Fruit fly (Drosophila melanogaster) whole organism, embryonic: ENCODE results near the gene Neu2.

Source experiments
- Asciz ChIP-seq: fragments of 200-800 bp; sonication (Bioruptor generic); optimal IDR thresholded peaks from 2 replicates; lab custom pipeline; 2017; ENCODE audit warnings: missing biosample characterization, mild to moderate bottlenecking, missing genetic modification characterization, missing genetic modification reagents
- BEAF-32 ChIP-seq: fragments of 200-800 bp; sonication (Bioruptor generic); optimal IDR thresholded peaks from 3 replicates; lab custom pipeline; 2017; ENCODE audit warnings: missing biosample characterization, missing genetic modification characterization, mild to moderate bottlenecking, moderate library complexity, missing genetic modification reagents
- CG10321 ChIP-seq: fragments of 200-800 bp; sonication (Bioruptor generic); IDR thresholded peaks from 2 replicates; pipeline ENCODE4 v1.3.6; 2022; ENCODE audit warnings: missing biosample characterization, missing genetic modification characterization
- CG11696 ChIP-seq: fragments of 200-800 bp; sonication (Bioruptor generic); IDR thresholded peaks from 2 replicates; pipeline ENCODE4 v1.3.6; 2022; ENCODE audit warnings: missing biosample characterization, missing genetic modification characterization
- CG1233 ChIP-seq: fragments of 200-800 bp; sonication (Bioruptor generic); optimal IDR thresholded peaks from 4 replicates; lab custom pipeline; 2018; ENCODE audit warnings: missing biosample characterization, mild to moderate bottlenecking, missing genetic modification characterization
- CG14965 ChIP-seq: fragments of 200-800 bp; sonication (Bioruptor generic); optimal IDR thresholded peaks from 2 replicates; lab custom pipeline; 2016; ENCODE audit warnings: missing biosample characterization, missing genetic modification characterization, borderline replicate concordance
- CG17912 ChIP-seq: fragments of 200-800 bp; sonication (Bioruptor generic); optimal IDR thresholded peaks from 2 replicates; lab custom pipeline; 2018; ENCODE audit warnings: missing biosample characterization, mild to moderate bottlenecking, missing genetic modification characterization
- CG18262 ChIP-seq: fragments of 200-800 bp; optimal IDR thresholded peaks from 3 replicates; lab custom pipeline; 2019; ENCODE audit warnings: missing biosample characterization, mild to moderate bottlenecking, missing genetic modification characterization, moderate library complexity
- CG31388 ChIP-seq: fragments of 200-800 bp; sonication (Bioruptor generic); optimal IDR thresholded peaks from 2 replicates; lab custom pipeline; 2016; ENCODE audit warnings: missing biosample characterization, missing genetic modification characterization
- CG32532 ChIP-seq: fragments of 200-800 bp; sonication (Bioruptor generic); IDR thresholded peaks from 2 replicates; pipeline ENCODE4 v1.3.6; 2022; ENCODE audit warnings: missing biosample characterization, missing genetic modification characterization
- CG3995 ChIP-seq: fragments of 200-800 bp; sonication (Bioruptor generic); optimal IDR thresholded peaks from 3 replicates; lab custom pipeline; 2016; ENCODE audit warnings: missing biosample characterization, missing genetic modification characterization
- CG5245 ChIP-seq: fragments of 200-800 bp; sonication (Bioruptor generic); optimal IDR thresholded peaks from 3 replicates; lab custom pipeline; 2016; ENCODE audit warnings: missing biosample characterization, missing genetic modification characterization
- CG6689 ChIP-seq: fragments of 200-800 bp; sonication (Bioruptor generic); IDR thresholded peaks from 2 replicates; pipeline ENCODE4 v1.3.6; 2022; ENCODE audit warnings: missing biosample characterization, missing genetic modification characterization
- CG7271 ChIP-seq: fragments of 200-800 bp; sonication (Bioruptor generic); optimal IDR thresholded peaks from 2 replicates; lab custom pipeline; 2018; ENCODE audit warnings: missing biosample characterization, mild to moderate bottlenecking, missing genetic modification characterization, moderate library complexity
- CG7839 ChIP-seq: fragments of 200-800 bp; sonication (Bioruptor generic); optimal IDR thresholded peaks from 3 replicates; lab custom pipeline; 2018; ENCODE audit warnings: missing biosample characterization, mild to moderate bottlenecking, missing genetic modification characterization, moderate library complexity
- CkIIα-i1 ChIP-seq: fragments of 200-800 bp; sonication (Bioruptor generic); IDR thresholded peaks from 2 replicates; pipeline ENCODE4 v1.3.6; 2022; ENCODE audit warnings: missing biosample characterization, missing genetic modification characterization
- D19A ChIP-seq: fragments of 200-800 bp; optimal IDR thresholded peaks from 3 replicates; lab custom pipeline; 2019; ENCODE audit warnings: missing biosample characterization, mild to moderate bottlenecking, missing genetic modification characterization, moderate library complexity
- Dbx ChIP-seq: fragments of 200-800 bp; sonication (Bioruptor generic); IDR thresholded peaks from 3 replicates; pipeline ENCODE4 v1.3.6; 2022; ENCODE audit warnings: missing biosample characterization, missing genetic modification characterization
- Dref ChIP-seq: fragments of 200-800 bp; sonication (Bioruptor generic); IDR thresholded peaks from 2 replicates; pipeline ENCODE4 v1.3.6; 2022; ENCODE audit warnings: missing biosample characterization, missing genetic modification characterization
- Ets65A ChIP-seq: fragments of 200-800 bp; sonication (Bioruptor generic); peaks from one replicate; lab custom pipeline; 2016; ENCODE audit warnings: missing biosample characterization, missing genetic modification characterization
- H15 ChIP-seq: fragments of 200-800 bp; sonication (Bioruptor generic); IDR thresholded peaks from 3 replicates; pipeline ENCODE4 v1.3.6; 2022; ENCODE audit warnings: missing biosample characterization, missing genetic modification characterization
- HLH3B ChIP-seq: fragments of 200-800 bp; sonication (Bioruptor generic); IDR thresholded peaks from 2 replicates; pipeline ENCODE4 v1.3.6; 2022; ENCODE audit warnings: missing biosample characterization, missing genetic modification characterization
- HLH54F ChIP-seq: fragments of 200-800 bp; sonication (Bioruptor generic); optimal IDR thresholded peaks from 3 replicates; lab custom pipeline; 2016; ENCODE audit warnings: missing biosample characterization, missing genetic modification characterization
- Hmx ChIP-seq: fragments of 200-800 bp; sonication (Bioruptor generic); optimal IDR thresholded peaks from 2 replicates; lab custom pipeline; 2016; ENCODE audit warnings: missing biosample characterization, missing genetic modification characterization
- Hsf ChIP-seq: fragments of 200-800 bp; sonication (Bioruptor generic); optimal IDR thresholded peaks from 3 replicates; lab custom pipeline; 2016; ENCODE audit warnings: missing biosample characterization, missing genetic modification characterization
- MBD-R2 ChIP-seq: fragments of 200-800 bp; sonication (Bioruptor generic); IDR thresholded peaks from 2 replicates; pipeline ENCODE4 v1.3.6; 2022; ENCODE audit warnings: missing biosample characterization, missing genetic modification characterization
- Mrtf ChIP-seq: fragments of 200-800 bp; sonication (Bioruptor generic); IDR thresholded peaks from 3 replicates; pipeline ENCODE4 v1.3.6; 2022; ENCODE audit warnings: missing biosample characterization, missing genetic modification characterization
- Ptx1 ChIP-seq: fragments of 200-800 bp; sonication (Bioruptor generic); IDR thresholded peaks from 2 replicates; pipeline ENCODE4 v1.3.6; 2022; ENCODE audit warnings: missing biosample characterization, missing genetic modification characterization
- Scr ChIP-seq: fragments of 200-800 bp; sonication (Bioruptor generic); IDR thresholded peaks from 2 replicates; pipeline ENCODE4 v1.3.6; 2022; ENCODE audit warnings: missing biosample characterization, missing genetic modification characterization; ENCODE audit not compliant: partially characterized antibody
- Spps ChIP-seq: fragments of 200-800 bp; sonication (Bioruptor generic); optimal IDR thresholded peaks from 2 replicates; lab custom pipeline; 2018; ENCODE audit warnings: missing biosample characterization, mild to moderate bottlenecking, missing genetic modification characterization
- YL-1 ChIP-seq: fragments of 200-800 bp; sonication (Bioruptor generic); optimal IDR thresholded peaks from 3 replicates; lab custom pipeline; 2017; ENCODE audit warnings: missing biosample characterization, mild to moderate bottlenecking, missing genetic modification characterization
- ac ChIP-seq: fragments of 200-800 bp; sonication (Bioruptor generic); optimal IDR thresholded peaks from 3 replicates; lab custom pipeline; 2017; ENCODE audit warnings: missing biosample characterization, mild to moderate bottlenecking, missing genetic modification characterization
- ap ChIP-seq: fragments of 200-800 bp; sonication (Bioruptor generic); IDR thresholded peaks from 2 replicates; pipeline ENCODE4 v1.3.6; 2022; ENCODE audit warnings: missing biosample characterization, missing genetic modification characterization
- ash1 ChIP-seq: fragments of 200-800 bp; sonication (Bioruptor generic); optimal IDR thresholded peaks from 2 replicates; lab custom pipeline; 2018; ENCODE audit warnings: missing biosample characterization, mild to moderate bottlenecking, missing genetic modification characterization
- az2 ChIP-seq: fragments of 200-800 bp; sonication (Bioruptor generic); optimal IDR thresholded peaks from 3 replicates; lab custom pipeline; 2016; ENCODE audit warnings: missing biosample characterization, missing genetic modification characterization
- cwo ChIP-seq: fragments of 200-800 bp; sonication (Bioruptor generic); optimal IDR thresholded peaks from 3 replicates; lab custom pipeline; 2017; ENCODE audit warnings: missing biosample characterization, missing genetic modification characterization, mild to moderate bottlenecking, moderate library complexity, missing genetic modification reagents
- da ChIP-seq: fragments of 200-800 bp; sonication (Bioruptor generic); optimal IDR thresholded peaks from 2 replicates; lab custom pipeline; 2016; ENCODE audit warnings: missing biosample characterization, missing genetic modification characterization
- dm ChIP-seq: fragments of 200-800 bp; sonication (Bioruptor generic); optimal IDR thresholded peaks from 3 replicates; lab custom pipeline; 2016; ENCODE audit warnings: missing biosample characterization, missing genetic modification characterization
- gt ChIP-seq: fragments of 200-800 bp; sonication (Bioruptor generic); IDR thresholded peaks from 2 replicates; pipeline ENCODE4 v1.3.6; 2022; ENCODE audit warnings: missing biosample characterization, missing genetic modification characterization
- knrl ChIP-seq: fragments of 200-800 bp; sonication (Bioruptor generic); IDR thresholded peaks from 3 replicates; pipeline ENCODE4 v1.3.6; 2022; ENCODE audit warnings: missing biosample characterization, missing genetic modification characterization; ENCODE audit not compliant: partially characterized antibody
- mirr ChIP-seq: fragments of 200-800 bp; sonication (Bioruptor generic); optimal IDR thresholded peaks from 3 replicates; lab custom pipeline; 2018; ENCODE audit warnings: missing biosample characterization, mild to moderate bottlenecking, missing genetic modification characterization
- nom ChIP-seq: fragments of 200-800 bp; sonication (Bioruptor generic); optimal IDR thresholded peaks from 2 replicates; lab custom pipeline; 2017; ENCODE audit warnings: missing biosample characterization, missing genetic modification characterization, mild to moderate bottlenecking, moderate library complexity, missing genetic modification reagents
- pnt ChIP-seq: fragments of 200-800 bp; sonication (Bioruptor generic); optimal IDR thresholded peaks from 3 replicates; lab custom pipeline; 2016; ENCODE audit warnings: missing biosample characterization, missing genetic modification characterization
- run ChIP-seq: fragments of 200-800 bp; sonication (Bioruptor generic); optimal IDR thresholded peaks from 3 replicates; lab custom pipeline; 2018; ENCODE audit warnings: missing biosample characterization, mild to moderate bottlenecking, missing genetic modification characterization
- seq ChIP-seq: fragments of 200-800 bp; sonication (Bioruptor generic); IDR thresholded peaks from 2 replicates; pipeline ENCODE4 v1.3.6; 2022; ENCODE audit warnings: missing biosample characterization, missing genetic modification characterization
- shn ChIP-seq: fragments of 200-800 bp; sonication (Bioruptor generic); optimal IDR thresholded peaks from 3 replicates; lab custom pipeline; 2016; ENCODE audit warnings: missing biosample characterization, missing genetic modification characterization
- stwl ChIP-seq: fragments of 200-800 bp; sonication (Bioruptor generic); optimal IDR thresholded peaks from 3 replicates; lab custom pipeline; 2018; ENCODE audit warnings: missing biosample characterization, mild to moderate bottlenecking, missing genetic modification characterization, moderate library complexity
- tll ChIP-seq, 2 experiments: fragments of 200-800 bp in 1 of 2; fragments of >200 bp in 1 of 2; sonication (Bioruptor generic) in 1 of 2; optimal IDR thresholded peaks; 2 replicates each; lab custom pipeline; 2017 to 2019; ENCODE audit warnings: missing biosample characterization in 2 of 2, missing genetic modification characterization in 2 of 2, mild to moderate bottlenecking in 1 of 2, moderate library complexity in 1 of 2
- ttk ChIP-seq: fragments of 200-800 bp; sonication (Bioruptor generic); IDR thresholded peaks from 2 replicates; pipeline ENCODE4 v2.1.2; 2022; ENCODE audit warnings: missing biosample characterization, missing genetic modification characterization

The Neu2 gene

DNA sequence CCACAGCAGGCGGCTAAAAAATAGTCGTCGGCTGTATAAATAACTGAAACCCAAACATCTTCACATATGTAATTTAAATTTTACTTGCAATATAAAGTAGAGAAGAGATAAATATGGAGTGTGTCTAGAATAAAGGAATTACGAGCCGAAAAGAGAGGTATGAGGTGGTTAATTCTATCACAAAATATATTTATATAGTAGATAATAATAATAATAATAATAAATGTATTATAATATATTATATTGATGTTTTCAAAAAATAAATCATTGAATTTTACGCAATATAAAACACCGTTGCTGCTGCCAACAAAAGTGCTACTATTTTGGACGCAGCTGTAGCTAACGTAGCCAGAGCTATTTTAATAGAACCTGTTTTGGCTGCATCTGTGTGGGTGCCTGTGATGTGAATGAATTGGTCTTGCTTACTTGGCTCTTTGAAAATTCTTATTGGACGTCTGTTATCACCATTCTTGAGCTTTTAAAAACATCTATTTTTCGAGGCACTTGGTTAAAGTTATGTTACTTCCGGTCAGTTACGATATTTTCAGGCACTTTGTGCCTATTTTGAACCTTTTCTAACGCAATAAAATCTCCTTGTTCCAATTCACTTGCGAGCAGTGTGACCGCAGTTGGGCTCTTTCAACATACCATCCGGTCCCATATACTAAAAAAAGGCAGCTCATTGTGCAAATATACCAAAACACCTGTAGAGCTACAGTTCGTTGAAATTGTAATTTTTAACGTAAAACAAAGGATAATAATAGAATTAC is 6.7 kb upstream of the Neu2 start, which contains the start of gene Hr78 (continued):
- TF ChIP-seq Dbx (GFP tag; lab: Robert Waterston, UW) = peak; percentile 39; the same call in 1 of the 3 replicates
- TF ChIP-seq YL-1 = peak; percentile 81
- no peak for TF ChIP-seq CkIIα-i1 (GFP tag; lab: Robert Waterston, UW)
- no peak for TF ChIP-seq CG17912 (GFP tag; lab: Kevin White, UChicago)
- TF ChIP-seq tll (GFP tag; optimal IDR thresholded peaks at IDR 0.05; lab: Kevin White, UChicago) = no peak
- peak; percentile 98 for TF ChIP-seq CG11696 (GFP tag; lab: Robert Waterston, UW)
- TF ChIP-seq CG7271 = peak; percentile 71
- TF ChIP-seq CG31388 (GFP tag; lab: Kevin White, UChicago) = peak; percentile 14
- TF ChIP-seq MBD-R2 (GFP tag; lab: Robert Waterston, UW) = peak; percentile 43
- TF ChIP-seq pnt (GFP tag; lab: Kevin White, UChicago) = no peak
- TF ChIP-seq knrl (GFP tag; lab: Robert Waterston, UW) = no peak
- TF ChIP-seq ash1 = no peak
- peak; percentile 91 for TF ChIP-seq CG18262 (tag; lab: Kevin White, UChicago)
- peak; percentile 89 for TF ChIP-seq CG7839 (tag; lab: Kevin White, UChicago)
- TF ChIP-seq shn = no peak
- no peak; the same call in 1 of the 2 replicates for TF ChIP-seq ttk
- TF ChIP-seq Dref (GFP tag; lab: Robert Waterston, UW) = no peak
- peak; percentile 29 for TF ChIP-seq BEAF-32 (GFP tag; lab: Kevin White, UChicago)
- TF ChIP-seq CG14965 (GFP tag; lab: Kevin White, UChicago) = no peak
- TF ChIP-seq dm (GFP tag; lab: Kevin White, UChicago) = no peak
- peak; percentile 2 for TF ChIP-seq HLH54F (GFP tag; lab: Kevin White, UChicago)
- 0 out of 2 replicates have a peak, but pooled peaks have one; percentile 28 for TF ChIP-seq gt (GFP tag; lab: Robert Waterston, UW)
- TF ChIP-seq ap = peak; percentile 47; the same call in 1 of the 2 replicates
- peak; percentile 70 for TF ChIP-seq CG3995
- peak; percentile 75 for TF ChIP-seq nom
- TF ChIP-seq Scr (GFP tag; lab: Robert Waterston, UW) = 0 out of 2 replicates have a peak, but pooled peaks have one; percentile 12
- TF ChIP-seq Hmx (GFP tag; lab: Kevin White, UChicago) = no peak
- TF ChIP-seq Asciz (GFP tag; lab: Kevin White, UChicago) = peak; percentile 86
- TF ChIP-seq D19A (tag; lab: Kevin White, UChicago) = peak; percentile 86
- TF ChIP-seq run (tag; lab: Kevin White, UChicago) = peak; percentile 78
- TF ChIP-seq az2 (GFP tag; lab: Kevin White, UChicago) = peak; percentile 68
- peak; percentile 84 for TF ChIP-seq CG1233
- TF ChIP-seq Spps (tag; lab: Kevin White, UChicago) = peak; percentile 59
- peak; percentile 64 for TF ChIP-seq CG10321 (GFP tag; lab: Robert Waterston, UW)
- no peak; the same call in 1 of the 2 replicates for TF ChIP-seq seq (GFP tag; lab: Robert Waterston, UW)
- TF ChIP-seq Hsf (GFP tag; lab: Kevin White, UChicago) = peak; percentile 14
- TF ChIP-seq Ets65A = no peak
- TF ChIP-seq CG6689 = peak; percentile 82
- no peak for TF ChIP-seq mirr (GFP tag; lab: Kevin White, UChicago)
- peak; percentile 55; the same call in 1 of the 2 replicates for TF ChIP-seq HLH3B (GFP tag; lab: Robert Waterston, UW)
- TF ChIP-seq H15 (GFP tag; lab: Robert Waterston, UW) = no peak
- TF ChIP-seq stwl (tag; lab: Kevin White, UChicago) = peak; percentile 56
- peak; percentile 72 for TF ChIP-seq Ptx1 (GFP tag; lab: Robert Waterston, UW)
- TF ChIP-seq da = no peak
- TF ChIP-seq CG32532 (GFP tag; lab: Robert Waterston, UW) = peak; percentile 77
- TF ChIP-seq cwo (GFP tag; lab: Kevin White, UChicago) = peak; percentile 84
- peak; percentile 43 for TF ChIP-seq ac (GFP tag; lab: Kevin White, UChicago)
- TF ChIP-seq Mrtf (GFP tag; lab: Robert Waterston, UW) = peak; percentile 52; the same call in 1 of the 3 replicates
- TF ChIP-seq CG5245 (GFP tag; lab: Kevin White, UChicago) = peak; percentile 31
